Fruit fly (Drosophila melanogaster) whole organism, embryonic: ENCODE data around the gene Myo95E.

Experiments used
- CG11093 ChIP-seq: fragments of 200-800 bp; sonication (Bioruptor generic); IDR thresholded peaks from 3 replicates; pipeline ENCODE4 v1.3.6; 2022; ENCODE audit warnings: missing biosample characterization, missing genetic modification characterization
- CG15073 ChIP-seq: fragments of 200-800 bp; sonication (Bioruptor generic); optimal IDR thresholded peaks from 2 replicates; lab custom pipeline; 2016; ENCODE audit warnings: missing biosample characterization, missing genetic modification characterization
- CG3163 ChIP-seq: fragments of 200-800 bp; sonication (Bioruptor generic); optimal IDR thresholded peaks from 3 replicates; lab custom pipeline; 2016; ENCODE audit warnings: missing biosample characterization, missing genetic modification characterization
- mam ChIP-seq: fragments of 200-800 bp; sonication (Bioruptor generic); optimal IDR thresholded peaks from 3 replicates; lab custom pipeline; 2016; ENCODE audit warnings: missing biosample characterization, missing genetic modification characterization

DNA sequence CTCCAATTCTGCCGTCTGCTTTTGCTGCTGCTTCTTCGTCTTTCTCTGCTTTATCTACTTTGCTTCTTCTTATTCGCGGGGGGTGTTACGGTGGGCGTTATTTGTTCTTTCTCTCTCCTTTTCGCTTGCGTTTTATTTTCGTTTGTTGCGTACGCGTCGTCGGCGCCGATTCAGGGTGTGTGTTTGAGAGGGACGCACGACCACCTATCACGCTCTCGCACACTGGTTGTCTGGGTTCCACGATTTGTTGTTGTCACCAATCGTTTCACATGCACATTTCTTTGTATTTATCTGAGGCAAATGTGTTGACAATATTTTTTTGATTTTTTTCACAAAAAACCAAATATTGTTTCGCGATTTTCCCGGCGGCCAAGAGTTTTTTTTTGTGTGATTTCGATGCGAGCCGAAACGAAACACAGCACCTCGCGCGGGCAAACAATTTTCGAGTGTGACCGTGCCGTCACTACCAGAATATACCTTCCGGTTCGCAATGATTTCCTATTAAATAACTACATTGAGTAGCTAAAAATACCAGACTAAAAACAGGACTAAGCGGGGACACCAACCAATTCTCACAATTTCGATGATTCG lies 55.9 kb downstream of the Myo95E start, which contains the start of gene Syx1A:
- TF ChIP-seq CG3163 (peak; percentile 77), CG15073 (no peak), CG11093 (GFP tag; lab: Robert Waterston, UW) (no peak), mam (GFP tag; lab: Kevin White, UChicago) (no peak)
